Worm (Caenorhabditis elegans): ENCODE data around the gene tin-9.2.

- no peak for TF ChIP-seq unc-39 (tag; optimal IDR thresholded peaks at IDR 0.05)
- no peak for TF ChIP-seq aly-2 (tag; optimal IDR thresholded peaks at IDR 0.05)
- no peak for TF ChIP-seq ama-1 (optimal IDR thresholded peaks at IDR 0.05)
- TF ChIP-seq ceh-82 (tag; optimal IDR thresholded peaks at IDR 0.05): no peak
- TF ChIP-seq egl-27 (tag; optimal IDR thresholded peaks at IDR 0.05): no peak
- no peak for TF ChIP-seq peb-1 (tag; optimal IDR thresholded peaks at IDR 0.05)
- no peak for TF ChIP-seq lin-39 (tag; optimal IDR thresholded peaks at IDR 0.05)
- TF ChIP-seq lin-13 (GFP tag; optimal IDR thresholded peaks at IDR 0.05): no peak
- TF ChIP-seq ztf-11 (tag; optimal IDR thresholded peaks at IDR 0.05): no peak
- no peak for TF ChIP-seq snpc-4 (tag; optimal IDR thresholded peaks at IDR 0.05)
These were observed 42.8 kb upstream of the tin-9.2 start, which contains the start of gene scl-1 for ce11 chrIV:13056026-13056425.
